Fruit fly (Drosophila melanogaster) whole organism, embryonic: ENCODE results near the gene CG10492.

ENCODE experiments used
- CG10209 ChIP-seq: fragments of 200-800 bp; sonication (Bioruptor generic); optimal IDR thresholded peaks from 3 replicates; lab custom pipeline; 2017; ENCODE audit warnings: missing biosample characterization, mild to moderate bottlenecking, missing genetic modification characterization, missing genetic modification reagents
- CG10543 ChIP-seq: fragments of 200-800 bp; sonication (Bioruptor generic); optimal IDR thresholded peaks from 3 replicates; lab custom pipeline; 2017; ENCODE audit warnings: missing biosample characterization, mild to moderate bottlenecking, missing genetic modification characterization, moderate library complexity
- CG10979 ChIP-seq: fragments of 200-800 bp; sonication (Bioruptor generic); optimal IDR thresholded peaks from 2 replicates; lab custom pipeline; 2018; ENCODE audit warnings: missing biosample characterization, mild to moderate bottlenecking, missing genetic modification characterization, moderate library complexity
- CG11398 ChIP-seq: fragments of 200-800 bp; sonication (Bioruptor generic); optimal IDR thresholded peaks from 2 replicates; lab custom pipeline; 2016; ENCODE audit warnings: missing biosample characterization, missing genetic modification characterization
- CG1233 ChIP-seq: fragments of 200-800 bp; sonication (Bioruptor generic); optimal IDR thresholded peaks from 4 replicates; lab custom pipeline; 2018; ENCODE audit warnings: missing biosample characterization, mild to moderate bottlenecking, missing genetic modification characterization
- CG12391 ChIP-seq: fragments of 200-800 bp; sonication (Bioruptor generic); optimal IDR thresholded peaks from 3 replicates; lab custom pipeline; 2018; ENCODE audit warnings: missing biosample characterization, mild to moderate bottlenecking, missing genetic modification characterization, moderate library complexity
- CG13424 ChIP-seq: fragments of 200-800 bp; sonication (Bioruptor generic); optimal IDR thresholded peaks from 2 replicates; lab custom pipeline; 2019; ENCODE audit warnings: missing biosample characterization, mild to moderate bottlenecking, missing genetic modification characterization, moderate library complexity
- CG15269 ChIP-seq: fragments of 200-800 bp; sonication (Bioruptor generic); optimal IDR thresholded peaks from 2 replicates; lab custom pipeline; 2018; ENCODE audit warnings: missing biosample characterization, mild to moderate bottlenecking, missing genetic modification characterization, moderate library complexity
- CG15696 ChIP-seq: fragments of 200-800 bp; sonication (Bioruptor generic); optimal IDR thresholded peaks from 2 replicates; lab custom pipeline; 2019; ENCODE audit warnings: missing biosample characterization, mild to moderate bottlenecking, missing genetic modification characterization, moderate library complexity
- CG18262 ChIP-seq: fragments of 200-800 bp; optimal IDR thresholded peaks from 3 replicates; lab custom pipeline; 2019; ENCODE audit warnings: missing biosample characterization, mild to moderate bottlenecking, missing genetic modification characterization, moderate library complexity
- CG2712 ChIP-seq: fragments of 200-800 bp; optimal IDR thresholded peaks from 3 replicates; lab custom pipeline; 2019; ENCODE audit warnings: missing biosample characterization, mild to moderate bottlenecking, missing genetic modification characterization, moderate library complexity
- CG31224 ChIP-seq: fragments of 200-800 bp; sonication (Bioruptor generic); IDR thresholded peaks from 2 replicates; pipeline ENCODE4 v1.3.6; 2022; ENCODE audit warnings: missing biosample characterization, missing genetic modification characterization
- CG31388 ChIP-seq: fragments of 200-800 bp; sonication (Bioruptor generic); optimal IDR thresholded peaks from 2 replicates; lab custom pipeline; 2016; ENCODE audit warnings: missing biosample characterization, missing genetic modification characterization
- CG6765 ChIP-seq: fragments of 200-800 bp; sonication (Bioruptor generic); optimal IDR thresholded peaks from 3 replicates; lab custom pipeline; 2017; ENCODE audit warnings: missing biosample characterization, mild to moderate bottlenecking, missing genetic modification characterization
- CG9932 ChIP-seq: fragments of 200-800 bp; sonication (Bioruptor generic); IDR thresholded peaks from 2 replicates; pipeline ENCODE4 v1.3.6; 2022; ENCODE audit warnings: missing biosample characterization, missing genetic modification characterization
- CoRest ChIP-seq: fragments of 200-800 bp; sonication (Bioruptor generic); optimal IDR thresholded peaks from 3 replicates; lab custom pipeline; 2018; ENCODE audit warnings: missing biosample characterization, mild to moderate bottlenecking, missing genetic modification characterization, moderate library complexity
- Dek ChIP-seq: fragments of 200-800 bp; sonication (Bioruptor generic); optimal IDR thresholded peaks from 3 replicates; lab custom pipeline; 2019; ENCODE audit warnings: missing biosample characterization, mild to moderate bottlenecking, missing genetic modification characterization, moderate library complexity
- Dfd ChIP-seq, 2 experiments: fragments of >200 bp; optimal IDR thresholded peaks; 2 replicates each; lab custom pipeline; 2017; ENCODE audit warnings: missing biosample characterization in 2 of 2, missing genetic modification characterization in 2 of 2
- Eip74EF ChIP-seq, 2 experiments: fragments of 200-800 bp in 1 of 2; fragments of >200 bp in 1 of 2; sonication (Bioruptor generic) in 1 of 2; optimal IDR thresholded peaks; 2 replicates each; lab custom pipeline; 2017 to 2019; ENCODE audit warnings: missing biosample characterization in 2 of 2, missing genetic modification characterization in 2 of 2, mild to moderate bottlenecking in 1 of 2, moderate library complexity in 1 of 2
- Ets97D ChIP-seq: fragments of 200-800 bp; sonication (Bioruptor generic); optimal IDR thresholded peaks from 3 replicates; lab custom pipeline; 2016; ENCODE audit warnings: missing biosample characterization, missing genetic modification characterization
- Fer1 ChIP-seq: fragments of 200-800 bp; sonication (Bioruptor generic); optimal IDR thresholded peaks from 2 replicates; lab custom pipeline; 2017; ENCODE audit warnings: missing biosample characterization, mild to moderate bottlenecking, missing genetic modification characterization
- Hr51 ChIP-seq, 2 experiments: fragments of 200-800 bp; sonication (Bioruptor generic); optimal IDR thresholded peaks; 2 replicates in 1 of 2; 3 replicates in 1 of 2; lab custom pipeline; 2016 to 2018; ENCODE audit warnings: missing biosample characterization in 2 of 2, missing genetic modification characterization in 2 of 2, mild to moderate bottlenecking in 1 of 2, moderate library complexity in 1 of 2
- Kr ChIP-seq: fragments of 200-800 bp; sonication (Bioruptor generic); optimal IDR thresholded peaks from 2 replicates; lab custom pipeline; 2017; ENCODE audit warnings: missing biosample characterization, mild to moderate bottlenecking, missing genetic modification characterization
- Mes4 ChIP-seq: fragments of 200-800 bp; sonication (Bioruptor generic); optimal IDR thresholded peaks from 2 replicates; lab custom pipeline; 2016; ENCODE audit warnings: missing biosample characterization, missing genetic modification characterization
- Myb ChIP-seq: fragments of 200-800 bp; sonication (Bioruptor generic); optimal IDR thresholded peaks from 2 replicates; lab custom pipeline; 2016; ENCODE audit warnings: missing biosample characterization, missing genetic modification characterization
- NfI ChIP-seq: fragments of 200-800 bp; sonication (Bioruptor generic); optimal IDR thresholded peaks from 3 replicates; lab custom pipeline; 2018; ENCODE audit warnings: missing biosample characterization, mild to moderate bottlenecking, missing genetic modification characterization, moderate library complexity
- ap ChIP-seq: fragments of 200-800 bp; sonication (Bioruptor generic); IDR thresholded peaks from 2 replicates; pipeline ENCODE4 v1.3.6; 2022; ENCODE audit warnings: missing biosample characterization, missing genetic modification characterization
- bbx ChIP-seq: fragments of 200-800 bp; sonication (Bioruptor generic); IDR thresholded peaks from 2 replicates; pipeline ENCODE4 v1.3.6; 2022; ENCODE audit warnings: missing biosample characterization, missing genetic modification characterization; ENCODE audit not compliant: partially characterized antibody
- bowl ChIP-seq: fragments of 200-800 bp; sonication (Bioruptor generic); IDR thresholded peaks from 2 replicates; pipeline ENCODE4 v1.3.6; 2022; ENCODE audit warnings: missing biosample characterization, missing genetic modification characterization
- cad ChIP-seq: fragments of >200 bp; optimal IDR thresholded peaks from 2 replicates; lab custom pipeline; 2017; ENCODE audit warnings: missing biosample characterization, missing genetic modification characterization
- croc ChIP-seq: fragments of 200-800 bp; sonication (Bioruptor generic); conservative IDR thresholded peaks from 3 replicates; pipeline ENCODE4 v1.3.6; 2022; ENCODE audit warnings: missing biosample characterization, missing genetic modification characterization
- da ChIP-seq: fragments of 200-800 bp; sonication (Bioruptor generic); optimal IDR thresholded peaks from 2 replicates; lab custom pipeline; 2016; ENCODE audit warnings: missing biosample characterization, missing genetic modification characterization
- dmrt99B ChIP-seq: fragments of 200-800 bp; sonication (Bioruptor generic); optimal IDR thresholded peaks from 2 replicates; lab custom pipeline; 2018; ENCODE audit warnings: missing biosample characterization, mild to moderate bottlenecking, missing genetic modification characterization, moderate library complexity
- fd102C ChIP-seq: fragments of 200-800 bp; sonication (Bioruptor generic); optimal IDR thresholded peaks from 2 replicates; lab custom pipeline; 2018; ENCODE audit warnings: missing biosample characterization, mild to moderate bottlenecking, missing genetic modification characterization, moderate library complexity
- hbn ChIP-seq: fragments of 200-800 bp; sonication (Bioruptor generic); IDR thresholded peaks from 2 replicates; pipeline ENCODE4 v1.3.6; 2022; ENCODE audit warnings: missing biosample characterization, missing genetic modification characterization; ENCODE audit not compliant: partially characterized antibody
- ind ChIP-seq: fragments of 200-800 bp; sonication (Bioruptor generic); optimal IDR thresholded peaks from 3 replicates; lab custom pipeline; 2016; ENCODE audit warnings: missing biosample characterization, missing genetic modification characterization
- lola ChIP-seq, 3 experiments: fragments of >200 bp in 2 of 3; fragments of 200-800 bp in 1 of 3; sonication (Bioruptor generic) in 1 of 3; optimal IDR thresholded peaks; 2 replicates each; lab custom pipeline; 2017 to 2019; ENCODE audit warnings: missing biosample characterization in 3 of 3, missing genetic modification characterization in 3 of 3, mild to moderate bottlenecking in 1 of 3, moderate library complexity in 1 of 3
- onecut ChIP-seq: fragments of 200-800 bp; sonication (Bioruptor generic); IDR thresholded peaks from 2 replicates; pipeline ENCODE4 v1.3.6; 2022; ENCODE audit warnings: missing biosample characterization, missing genetic modification characterization
- pho ChIP-seq: fragments of 200-800 bp; sonication (Bioruptor generic); optimal IDR thresholded peaks from 2 replicates; lab custom pipeline; 2016; ENCODE audit warnings: missing biosample characterization, missing genetic modification characterization
- rib ChIP-seq: fragments of 200-800 bp; sonication (Bioruptor generic); IDR thresholded peaks from 2 replicates; pipeline ENCODE4 v1.3.6; 2022; ENCODE audit warnings: missing biosample characterization, missing genetic modification characterization
- row ChIP-seq: fragments of 200-800 bp; sonication (Bioruptor generic); IDR thresholded peaks from 3 replicates; pipeline ENCODE4 v1.3.6; 2022; ENCODE audit warnings: missing biosample characterization, missing genetic modification characterization
- sd ChIP-seq: fragments of 200-800 bp; sonication (Bioruptor generic); optimal IDR thresholded peaks from 3 replicates; lab custom pipeline; 2018; ENCODE audit warnings: missing biosample characterization, mild to moderate bottlenecking, missing genetic modification characterization, moderate library complexity
- slbo ChIP-seq: fragments of 200-800 bp; sonication (Bioruptor generic); IDR thresholded peaks from 2 replicates; pipeline ENCODE4 v1.3.6; 2022; ENCODE audit warnings: missing biosample characterization, missing genetic modification characterization
- sna ChIP-seq: fragments of 200-800 bp; sonication (Bioruptor generic); IDR thresholded peaks from 2 replicates; pipeline ENCODE4 v1.3.6; 2022; ENCODE audit warnings: missing biosample characterization, missing genetic modification characterization; ENCODE audit not compliant: partially characterized antibody
- tna ChIP-seq: fragments of 200-800 bp; sonication (Bioruptor generic); IDR thresholded peaks from 2 replicates; pipeline ENCODE4 v1.3.6; 2022; ENCODE audit warnings: missing biosample characterization, missing genetic modification characterization; ENCODE audit not compliant: partially characterized antibody
- trem ChIP-seq: fragments of 200-800 bp; optimal IDR thresholded peaks from 3 replicates; lab custom pipeline; 2019; ENCODE audit warnings: missing biosample characterization, mild to moderate bottlenecking, missing genetic modification characterization, moderate library complexity
- unc-4 ChIP-seq: fragments of 200-800 bp; sonication (Bioruptor generic); IDR thresholded peaks from 2 replicates; pipeline ENCODE4 v1.3.6; 2022; ENCODE audit warnings: missing biosample characterization, missing genetic modification characterization; ENCODE audit not compliant: partially characterized antibody
- usp ChIP-seq: fragments of >200 bp; optimal IDR thresholded peaks from 2 replicates; lab custom pipeline; 2017; ENCODE audit warnings: missing biosample characterization, missing genetic modification characterization
- zf30C ChIP-seq: fragments of 200-800 bp; sonication (Bioruptor generic); optimal IDR thresholded peaks from 3 replicates; lab custom pipeline; 2018; ENCODE audit warnings: missing biosample characterization, mild to moderate bottlenecking, missing genetic modification characterization

The CG10492 gene

DNA sequence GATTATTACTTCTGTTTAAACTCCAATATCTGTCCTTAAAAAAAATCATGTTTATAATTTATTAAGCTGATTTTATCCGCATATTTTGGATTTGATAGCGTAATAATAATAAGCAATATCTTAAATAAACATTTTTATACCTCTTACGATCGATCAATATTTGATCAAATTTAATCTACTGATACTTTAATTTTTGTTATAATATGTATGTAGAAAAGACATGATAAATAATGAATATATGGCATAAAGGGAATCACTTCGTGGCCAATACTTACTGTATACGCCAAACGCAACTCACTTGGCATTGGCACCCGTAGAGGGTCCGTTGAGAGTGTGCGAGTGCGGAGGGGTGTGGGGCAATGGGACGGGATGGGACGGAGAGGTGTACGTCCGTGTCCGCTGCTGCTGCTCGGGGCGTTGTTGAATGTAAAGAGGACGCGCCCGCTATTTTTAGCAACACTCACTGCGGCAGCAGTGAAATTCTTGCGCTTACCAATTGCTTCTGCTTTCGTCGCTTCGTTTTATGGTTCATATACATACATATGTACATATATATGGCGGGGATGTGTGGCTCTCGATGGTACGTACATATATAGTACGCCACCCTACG lies 17.7 kb upstream of the CG10492 start (continued):
- TF ChIP-seq slbo (GFP tag; lab: Robert Waterston, UW) (no peak), CG6765 (GFP tag; lab: Kevin White, UChicago) (no peak), usp (no peak), pho (GFP tag; lab: Kevin White, UChicago) (no peak), CG31224 (no peak), CG13424 (tag; lab: Kevin White, UChicago) (peak; percentile 11), Dek (peak; percentile 5), zf30C (GFP tag; lab: Kevin White, UChicago) (no peak), Myb (GFP tag; lab: Kevin White, UChicago) (no peak), Dfd (GFP tag; optimal IDR thresholded peaks at IDR 0.05; lab: Kevin White, UChicago) (no peak), dmrt99B (tag; lab: Kevin White, UChicago) (peak; percentile 4), tna (GFP tag; lab: Robert Waterston, UW) (0 out of 2 replicates have a peak, but pooled peaks have one; percentile 15), CoRest (tag; lab: Kevin White, UChicago) (peak; percentile 49), CG11398 (no peak), CG18262 (tag; lab: Kevin White, UChicago) (peak; percentile 18), bowl (GFP tag; lab: Robert Waterston, UW) (no peak), CG12391 (tag; lab: Kevin White, UChicago) (peak; percentile 15), sna (GFP tag; lab: Robert Waterston, UW) (no peak), hbn (GFP tag; lab: Robert Waterston, UW) (no peak), CG31388 (GFP tag; lab: Kevin White, UChicago) (no peak), Mes4 (GFP tag; lab: Kevin White, UChicago) (no peak), unc-4 (GFP tag; lab: Robert Waterston, UW) (no peak), CG15696 (no peak), row (GFP tag; lab: Robert Waterston, UW) (peak; percentile 33; the same call in 1 of the 3 replicates), trem (tag; lab: Kevin White, UChicago) (no peak), CG9932 (GFP tag; lab: Robert Waterston, UW) (no peak), CG2712 (peak; percentile 14), NfI (GFP tag; lab: Kevin White, UChicago) (peak; percentile 3), Kr (GFP tag; lab: Kevin White, UChicago) (no peak), CG10209 (GFP tag; lab: Kevin White, UChicago) (peak; percentile 15), onecut (GFP tag; lab: Robert Waterston, UW) (no peak), cad (GFP tag; lab: Kevin White, UChicago) (peak; percentile 1), CG1233 (GFP tag; lab: Kevin White, UChicago) (peak; percentile 1), CG10979 (peak; percentile 2), fd102C (GFP tag; lab: Kevin White, UChicago) (no peak), CG10543 (GFP tag; lab: Kevin White, UChicago) (peak; percentile 79), Fer1 (GFP tag; lab: Kevin White, UChicago) (peak; percentile 10), Ets97D (GFP tag; lab: Kevin White, UChicago) (no peak), bbx (GFP tag; lab: Robert Waterston, UW) (0 out of 2 replicates have a peak, but pooled peaks have one; percentile 14), ind (GFP tag; lab: Kevin White, UChicago) (peak; percentile 13), da (GFP tag; lab: Kevin White, UChicago) (no peak), ap (GFP tag; lab: Robert Waterston, UW) (no peak), Hr51 (GFP tag; optimal IDR thresholded peaks at IDR 0.05; lab: Kevin White, UChicago) (peak in 1 of 2 experiments; percentile 22), sd (tag; lab: Kevin White, UChicago) (peak; percentile 70), Eip74EF (GFP tag; optimal IDR thresholded peaks at IDR 0.05; lab: Kevin White, UChicago) (peak in 1 of 2 experiments; percentile 1), rib (GFP tag; lab: Robert Waterston, UW) (0 out of 2 replicates have a peak, but pooled peaks have one; percentile 15), croc (no peak), CG15269 (tag; lab: Kevin White, UChicago) (no peak), lola (GFP tag; optimal IDR thresholded peaks at IDR 0.05; lab: Kevin White, UChicago) (no peak)
